Worm (Caenorhabditis elegans) whole organism, L1 larva: Measurements from ENCODE around the gene F49C12.11.

ENCODE experiments used
- alr-1 ChIP-seq: fragments of 200-800 bp; sonication (Bioruptor generic); optimal IDR thresholded peaks from 2 replicates; lab custom pipeline; 2018; ENCODE audit warnings: borderline replicate concordance, mild to moderate bottlenecking, missing genetic modification characterization, missing compliant biosample characterization
- ceh-88 ChIP-seq: fragments of 200-800 bp; sonication (Bioruptor generic); IDR thresholded peaks from 2 replicates; pipeline ENCODE4 v1.3.6; 2022; ENCODE audit warnings: missing genetic modification characterization, missing compliant biosample characterization
- ceh-90 ChIP-seq: sonication (generic microtip); optimal IDR thresholded peaks from 2 replicates; lab custom pipeline; 2016; ENCODE audit warnings: missing genetic modification characterization, missing compliant biosample characterization
- ces-1 ChIP-seq: fragments of 150-350 bp; optimal IDR thresholded peaks from 2 replicates; lab custom pipeline; 2014; ENCODE audit warnings: missing biosample characterization, missing genetic modification reagents, missing genetic modification characterization
- efl-1 ChIP-seq, 4 experiments: fragments of 150-350 bp; optimal IDR thresholded peaks in 3 of 4; peaks in 1 of 4; 1 replicate in 1 of 4; 2 replicates in 3 of 4; lab custom pipeline; 2014; ENCODE audit warnings: missing biosample characterization in 2 of 4, missing genetic modification characterization in 2 of 4, missing genetic modification reagents in 2 of 4
- efl-3 ChIP-seq: fragments of 200-800 bp; sonication (Bioruptor generic); optimal IDR thresholded peaks from 2 replicates; lab custom pipeline; 2018; ENCODE audit warnings: mild to moderate bottlenecking, missing genetic modification characterization, missing compliant biosample characterization
- fkh-10 ChIP-seq: sonication (generic microtip); optimal IDR thresholded peaks from 2 replicates; lab custom pipeline; 2017; ENCODE audit warnings: missing biosample characterization, missing genetic modification reagents, missing genetic modification characterization
- fkh-8 ChIP-seq: sonication (generic microtip); optimal IDR thresholded peaks from 2 replicates; lab custom pipeline; 2016; ENCODE audit warnings: mild to moderate bottlenecking, missing genetic modification characterization, missing compliant biosample characterization
- fos-1 ChIP-seq: fragments of 150-350 bp; optimal IDR thresholded peaks from 2 replicates; lab custom pipeline; 2014; ENCODE audit warnings: missing biosample characterization, missing genetic modification characterization
- grh-1 ChIP-seq: fragments of 200-800 bp; sonication (Bioruptor generic); IDR thresholded peaks from 2 replicates; pipeline ENCODE4 v1.3.6; 2022; ENCODE audit warnings: missing genetic modification reagents, missing genetic modification characterization, missing compliant biosample characterization
- hlh-4 ChIP-seq: sonication (generic microtip); optimal IDR thresholded peaks from 2 replicates; lab custom pipeline; 2016; ENCODE audit warnings: mild to moderate bottlenecking, missing genetic modification characterization, missing compliant biosample characterization
- irx-1 ChIP-seq: sonication (generic microtip); optimal IDR thresholded peaks from 2 replicates; lab custom pipeline; 2016; ENCODE audit warnings: missing genetic modification characterization, missing compliant biosample characterization
- lin-13 ChIP-seq: fragments of 150-350 bp; optimal IDR thresholded peaks from 2 replicates; lab custom pipeline; 2014; ENCODE audit warnings: missing biosample characterization, missing genetic modification reagents, missing genetic modification characterization
- lin-14 ChIP-seq: fragments of 200-800 bp; sonication (Bioruptor generic); optimal IDR thresholded peaks from 2 replicates; lab custom pipeline; 2018; ENCODE audit warnings: mild to moderate bottlenecking, missing genetic modification characterization, moderate library complexity, missing compliant biosample characterization
- lin-15B ChIP-seq: fragments of 150-350 bp; sonication (generic microtip); optimal IDR thresholded peaks from 3 replicates; lab custom pipeline; 2014; ENCODE audit warnings: missing biosample characterization, missing genetic modification characterization
- lsy-2 ChIP-seq, 2 experiments: fragments of 150-350 bp; optimal IDR thresholded peaks; 2 replicates each; lab custom pipeline; 2014; ENCODE audit warnings: missing biosample characterization in 2 of 2, missing genetic modification characterization in 2 of 2
- mef-2 ChIP-seq: fragments of 150-350 bp; optimal IDR thresholded peaks from 2 replicates; lab custom pipeline; 2014; ENCODE audit warnings: missing biosample characterization, missing genetic modification characterization
- mep-1 ChIP-seq: fragments of 150-350 bp; optimal IDR thresholded peaks from 2 replicates; lab custom pipeline; 2014; ENCODE audit warnings: missing biosample characterization, missing genetic modification characterization
- nhr-11 ChIP-seq: fragments of 150-350 bp; optimal IDR thresholded peaks from 2 replicates; lab custom pipeline; 2014; ENCODE audit warnings: missing biosample characterization, missing genetic modification characterization
- nhr-71 ChIP-seq: sonication (generic microtip); optimal IDR thresholded peaks from 2 replicates; lab custom pipeline; 2016; ENCODE audit warnings: mild to moderate bottlenecking, missing genetic modification characterization, moderate library complexity, missing compliant biosample characterization
- nhr-85 ChIP-seq: sonication (generic microtip); peaks from one replicate; lab custom pipeline; 2016; ENCODE audit warnings: missing genetic modification characterization, inconsistent platforms, missing compliant biosample characterization
- pag-3 ChIP-seq: sonication (generic microtip); optimal IDR thresholded peaks from 2 replicates; lab custom pipeline; 2017; ENCODE audit warnings: missing genetic modification characterization, mild to moderate bottlenecking, missing compliant biosample characterization, antibody characterized with exemption, borderline replicate concordance; ENCODE audit not compliant: insufficient read depth
- rnt-1 ChIP-seq: sonication (generic microtip); optimal IDR thresholded peaks from 2 replicates; lab custom pipeline; 2016; ENCODE audit warnings: mild to moderate bottlenecking, missing genetic modification characterization, moderate library complexity, missing compliant biosample characterization
- snpc-4 ChIP-seq: fragments of 150-350 bp; optimal IDR thresholded peaks from 2 replicates; lab custom pipeline; 2014; ENCODE audit warnings: missing biosample characterization, missing genetic modification characterization
- sox-4 ChIP-seq: sonication (generic microtip); optimal IDR thresholded peaks from 2 replicates; lab custom pipeline; 2016; ENCODE audit warnings: missing genetic modification characterization, missing compliant biosample characterization
- swsn-7 ChIP-seq: sonication (generic microtip); optimal IDR thresholded peaks from 2 replicates; lab custom pipeline; 2016; ENCODE audit warnings: missing genetic modification characterization, missing compliant biosample characterization
- tbx-2 ChIP-seq: sonication (generic microtip); optimal IDR thresholded peaks from 2 replicates; lab custom pipeline; 2016; ENCODE audit warnings: missing genetic modification characterization, missing compliant biosample characterization
- tlp-1 ChIP-seq: fragments of 150-350 bp; optimal IDR thresholded peaks from 2 replicates; lab custom pipeline; 2014; ENCODE audit warnings: missing biosample characterization, missing genetic modification characterization
- unc-130 ChIP-seq: fragments of 150-350 bp; optimal IDR thresholded peaks from 2 replicates; lab custom pipeline; 2017; ENCODE audit warnings: missing biosample characterization, missing genetic modification characterization, inconsistent platforms
- unc-30 ChIP-seq: sonication (generic microtip); optimal IDR thresholded peaks from 2 replicates; lab custom pipeline; 2017; ENCODE audit warnings: missing biosample characterization, missing genetic modification characterization
- unc-62 ChIP-seq: fragments of 150-350 bp; optimal IDR thresholded peaks from 2 replicates; lab custom pipeline; 2014; ENCODE audit warnings: missing biosample characterization, missing genetic modification reagents, missing genetic modification characterization
- unc-86 ChIP-seq: sonication (generic microtip); optimal IDR thresholded peaks from 2 replicates; lab custom pipeline; 2016; ENCODE audit warnings: missing genetic modification characterization, missing compliant biosample characterization
- unc-98 ChIP-seq: fragments of 200-800 bp; sonication (Bioruptor generic); IDR thresholded peaks from 2 replicates; pipeline ENCODE4 v1.3.6; 2022; ENCODE audit warnings: missing genetic modification characterization, missing compliant biosample characterization
- vab-15 ChIP-seq: sonication (generic microtip); optimal IDR thresholded peaks from 2 replicates; lab custom pipeline; 2017; ENCODE audit warnings: missing genotype, mild to moderate bottlenecking, missing genetic modification characterization, missing compliant biosample characterization
- ztf-11 ChIP-seq, 2 experiments: sonication (generic microtip); optimal IDR thresholded peaks; 2 replicates each; lab custom pipeline; 2016 to 2017; ENCODE audit warnings: missing genetic modification characterization in 2 of 2, missing biosample characterization in 1 of 2, missing compliant biosample characterization in 1 of 2
- ztf-4 ChIP-seq: fragments of 150-350 bp; optimal IDR thresholded peaks from 2 replicates; lab custom pipeline; 2014; ENCODE audit warnings: missing biosample characterization, missing genetic modification characterization

Gene F49C12.11

ce11 chrIV:9296285-9296684 is 22.9 kb upstream of the F49C12.11 start, which contains the start of gene F49C12.1:
F49C12.1 (minus strand) TSS chrIV:9296354.
- TF ChIP-seq ces-1 (GFP tag; lab: Kevin White, UChicago) (no peak), mef-2 (no peak), fkh-8 (no peak), lin-14 (GFP tag; lab: Kevin White, UChicago) (no peak), vab-15 (tag; lab: Kevin White, UChicago) (no peak)

- TF ChIP-seq irx-1 (tag; lab: Kevin White, UChicago), result no peak
- TF ChIP-seq tlp-1 (tag; lab: Kevin White, UChicago), result no peak
- TF ChIP-seq nhr-11 (tag; lab: Kevin White, UChicago), result no peak
- TF ChIP-seq ceh-90 (tag; lab: Kevin White, UChicago), result no peak
- no peak for TF ChIP-seq lsy-2 (tag; optimal IDR thresholded peaks at IDR 0.05; lab: Kevin White, UChicago)
- TF ChIP-seq mep-1 (tag; lab: Kevin White, UChicago), result no peak
- no peak for TF ChIP-seq nhr-71 (tag; lab: Kevin White, UChicago)
- no peak for TF ChIP-seq snpc-4 (tag; lab: Kevin White, UChicago)
- TF ChIP-seq ztf-11 (tag; optimal IDR thresholded peaks at IDR 0.05; lab: Kevin White, UChicago), result no peak
- no peak for TF ChIP-seq unc-62 (GFP tag; lab: Kevin White, UChicago)
- no peak for TF ChIP-seq alr-1 (tag; lab: Kevin White, UChicago)
- no peak for TF ChIP-seq tbx-2
- TF ChIP-seq lin-15B (tag; lab: Kevin White, UChicago), result no peak
These were observed 20.0 kb upstream of the F49C12.11 start, which contains the start of gene F49C12.2 for ce11 chrIV:9299145-9299544. F49C12.2 (minus strand) TSS chrIV:9299245.

ce11 chrIV:9300127-9300526 is 19.1 kb upstream of the F49C12.11 start, which contains the start of gene F49C12.3:
F49C12.3 (plus strand) TSS chrIV:9300427.
- TF ChIP-seq hlh-4 (tag; lab: Kevin White, UChicago) (no peak), unc-130 (tag; lab: Kevin White, UChicago) (no peak), tbx-2 (no peak), lin-14 (GFP tag; lab: Kevin White, UChicago) (no peak), ztf-4 (tag; lab: Kevin White, UChicago) (no peak), grh-1 (no peak), pag-3 (tag; lab: Kevin White, UChicago) (no peak), ceh-88 (GFP tag; lab: Robert Waterston, UW) (no peak), unc-98 (GFP tag; lab: Robert Waterston, UW) (no peak), fkh-10 (GFP tag; lab: Kevin White, UChicago) (no peak), unc-30 (tag; lab: Kevin White, UChicago) (no peak), swsn-7 (tag; lab: Kevin White, UChicago) (no peak)

DNA sequence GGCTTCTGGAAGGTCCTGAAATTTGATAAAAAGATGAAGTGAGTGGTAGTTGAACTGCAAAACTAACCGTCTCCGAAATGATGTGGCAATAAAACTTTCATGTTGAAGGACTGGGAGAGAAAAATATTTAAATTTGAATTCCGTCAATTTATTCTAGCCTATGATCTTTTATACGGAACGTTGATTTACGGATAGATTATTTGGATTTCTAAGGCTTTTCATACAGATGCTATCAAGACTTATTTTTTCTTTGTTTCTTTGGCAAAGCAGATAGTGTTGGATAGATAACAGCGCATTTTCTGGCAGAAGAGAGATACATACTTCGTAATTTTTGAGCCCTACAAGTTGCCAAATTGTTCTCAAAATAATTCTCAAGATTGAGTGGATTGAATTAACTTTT is 15.2 kb upstream of the F49C12.11 start, which contains the start of gene F49C12.4:
Gene F49C12.4, minus strand, starts transcription at position 101 of the 400 bp plus-strand sequence.
- TF ChIP-seq nhr-85, result no peak
- TF ChIP-seq snpc-4 (tag; lab: Kevin White, UChicago), result no peak
- no peak for TF ChIP-seq fos-1
- TF ChIP-seq efl-3, result no peak
- no peak for TF ChIP-seq mep-1 (tag; lab: Kevin White, UChicago)
- no peak for TF ChIP-seq efl-1 (optimal IDR thresholded peaks at IDR 0.05; lab: Kevin White, UChicago)
- TF ChIP-seq efl-1 (GFP tag; optimal IDR thresholded peaks at IDR 0.05 in 1 of 2; lab: Kevin White, UChicago), result no peak
- TF ChIP-seq lin-13 (GFP tag; lab: Kevin White, UChicago), result no peak
- no peak for TF ChIP-seq lin-15B (tag; lab: Kevin White, UChicago)
- TF ChIP-seq unc-30 (tag; lab: Kevin White, UChicago), result no peak
- TF ChIP-seq rnt-1 (tag; lab: Kevin White, UChicago), result no peak
- no peak for TF ChIP-seq unc-86 (tag; lab: Kevin White, UChicago)
- no peak for TF ChIP-seq sox-4 (tag; lab: Kevin White, UChicago)
- TF ChIP-seq grh-1, result no peak
- TF ChIP-seq, all 84 proteins: peak for 0
